Fruit fly (Drosophila melanogaster) whole organism, embryonic: ENCODE results near the gene CG42232.

Experiments used
- ATbp ChIP-seq: fragments of 200-800 bp; sonication (Bioruptor generic); optimal IDR thresholded peaks from 2 replicates; lab custom pipeline; 2017; ENCODE audit warnings: missing biosample characterization, mild to moderate bottlenecking, missing genetic modification characterization, missing genetic modification reagents
- Antp ChIP-seq: fragments of 200-800 bp; sonication (Bioruptor generic); optimal IDR thresholded peaks from 3 replicates; lab custom pipeline; 2016; ENCODE audit warnings: missing biosample characterization, missing genetic modification characterization
- Asciz ChIP-seq: fragments of 200-800 bp; sonication (Bioruptor generic); optimal IDR thresholded peaks from 2 replicates; lab custom pipeline; 2017; ENCODE audit warnings: missing biosample characterization, mild to moderate bottlenecking, missing genetic modification characterization, missing genetic modification reagents
- Blimp-1 ChIP-seq: fragments of 200-800 bp; sonication (Bioruptor generic); optimal IDR thresholded peaks from 3 replicates; lab custom pipeline; 2018; ENCODE audit warnings: missing biosample characterization, missing genetic modification characterization, mild to moderate bottlenecking, moderate library complexity, missing genetic modification reagents
- CG10147 ChIP-seq: fragments of 200-800 bp; sonication (Bioruptor generic); optimal IDR thresholded peaks from 2 replicates; lab custom pipeline; 2019; ENCODE audit warnings: missing biosample characterization, mild to moderate bottlenecking, missing genetic modification characterization, moderate library complexity
- CG10431 ChIP-seq: fragments of 200-800 bp; sonication (Bioruptor generic); optimal IDR thresholded peaks from 3 replicates; lab custom pipeline; 2018; ENCODE audit warnings: missing biosample characterization, mild to moderate bottlenecking, missing genetic modification characterization
- CG11247 ChIP-seq: fragments of 200-800 bp; sonication (Bioruptor generic); IDR thresholded peaks from 2 replicates; pipeline ENCODE4 v1.3.6; 2022; ENCODE audit warnings: missing biosample characterization, missing genetic modification characterization
- CG12071 ChIP-seq: fragments of 200-800 bp; sonication (Bioruptor generic); optimal IDR thresholded peaks from 3 replicates; lab custom pipeline; 2018; ENCODE audit warnings: missing biosample characterization, mild to moderate bottlenecking, missing genetic modification characterization
- CG12659 ChIP-seq: fragments of 200-800 bp; sonication (Bioruptor generic); optimal IDR thresholded peaks from 3 replicates; lab custom pipeline; 2017; ENCODE audit warnings: mild to moderate bottlenecking, missing biosample characterization, missing genetic modification reagents, missing genetic modification characterization
- CG14050 ChIP-seq: fragments of 200-800 bp; sonication (Bioruptor generic); IDR thresholded peaks from 3 replicates; pipeline ENCODE4 v1.3.6; 2022; ENCODE audit warnings: missing biosample characterization, missing genetic modification characterization
- CG1832 ChIP-seq: fragments of 200-800 bp; sonication (Bioruptor generic); optimal IDR thresholded peaks from 2 replicates; lab custom pipeline; 2017; ENCODE audit warnings: missing biosample characterization, mild to moderate bottlenecking, missing genetic modification characterization, inconsistent platforms
- CG18764 ChIP-seq: fragments of 200-800 bp; sonication (Bioruptor generic); optimal IDR thresholded peaks from 3 replicates; lab custom pipeline; 2016; ENCODE audit warnings: missing biosample characterization, missing genetic modification characterization
- CG3065 ChIP-seq: fragments of 200-800 bp; sonication (Bioruptor generic); optimal IDR thresholded peaks from 2 replicates; lab custom pipeline; 2016; ENCODE audit warnings: missing biosample characterization, missing genetic modification characterization
- CG4328 ChIP-seq: fragments of 200-800 bp; sonication (Bioruptor generic); optimal IDR thresholded peaks from 3 replicates; lab custom pipeline; 2017; ENCODE audit warnings: missing biosample characterization, missing genetic modification reagents, missing genetic modification characterization
- CG4820 ChIP-seq: fragments of 200-800 bp; sonication (Bioruptor generic); optimal IDR thresholded peaks from 3 replicates; lab custom pipeline; 2016; ENCODE audit warnings: missing biosample characterization, missing genetic modification characterization
- CG6254 ChIP-seq: fragments of 200-800 bp; sonication (Bioruptor generic); optimal IDR thresholded peaks from 3 replicates; lab custom pipeline; 2017; ENCODE audit warnings: mild to moderate bottlenecking, missing biosample characterization, missing genetic modification reagents, missing genetic modification characterization
- CkIIα-i1 ChIP-seq: fragments of 200-800 bp; sonication (Bioruptor generic); IDR thresholded peaks from 2 replicates; pipeline ENCODE4 v1.3.6; 2022; ENCODE audit warnings: missing biosample characterization, missing genetic modification characterization
- CoRest ChIP-seq: fragments of 200-800 bp; sonication (Bioruptor generic); optimal IDR thresholded peaks from 3 replicates; lab custom pipeline; 2018; ENCODE audit warnings: missing biosample characterization, mild to moderate bottlenecking, missing genetic modification characterization, moderate library complexity
- Drgx ChIP-seq: fragments of 200-800 bp; sonication (Bioruptor generic); IDR thresholded peaks from 2 replicates; pipeline ENCODE4 v1.3.6; 2022; ENCODE audit warnings: missing biosample characterization, missing genetic modification characterization
- E2f1 ChIP-seq: fragments of 200-800 bp; sonication (Bioruptor generic); IDR thresholded peaks from 2 replicates; pipeline ENCODE4 v1.3.6; 2022; ENCODE audit warnings: missing biosample characterization, missing genetic modification characterization
- E2f2 ChIP-seq: fragments of 200-800 bp; sonication (Bioruptor generic); IDR thresholded peaks from 2 replicates; pipeline ENCODE4 v1.3.6; 2022; ENCODE audit warnings: missing biosample characterization, missing genetic modification characterization
- ERR ChIP-seq: fragments of 200-800 bp; sonication (Bioruptor generic); optimal IDR thresholded peaks from 2 replicates; lab custom pipeline; 2016; ENCODE audit warnings: missing biosample characterization, missing genetic modification characterization
- Hr78 ChIP-seq, 2 experiments: fragments of 200-800 bp in 1 of 2; fragments of >200 bp in 1 of 2; sonication (Bioruptor generic) in 1 of 2; optimal IDR thresholded peaks; 2 replicates each; lab custom pipeline; 2017 to 2019; ENCODE audit warnings: missing biosample characterization in 2 of 2, missing genetic modification characterization in 2 of 2, mild to moderate bottlenecking in 1 of 2, moderate library complexity in 1 of 2
- Hsf ChIP-seq: fragments of 200-800 bp; sonication (Bioruptor generic); optimal IDR thresholded peaks from 3 replicates; lab custom pipeline; 2016; ENCODE audit warnings: missing biosample characterization, missing genetic modification characterization
- Meics ChIP-seq: fragments of 200-800 bp; sonication (Bioruptor generic); optimal IDR thresholded peaks from 2 replicates; lab custom pipeline; 2017; ENCODE audit warnings: missing biosample characterization, mild to moderate bottlenecking, missing genetic modification characterization
- Neu2 ChIP-seq: fragments of 200-800 bp; sonication (Bioruptor generic); optimal IDR thresholded peaks from 3 replicates; lab custom pipeline; 2016; ENCODE audit warnings: missing biosample characterization, missing genetic modification characterization, borderline replicate concordance
- Nf-YC ChIP-seq: fragments of 200-800 bp; optimal IDR thresholded peaks from 3 replicates; lab custom pipeline; 2019; ENCODE audit warnings: missing biosample characterization, mild to moderate bottlenecking, missing genetic modification characterization, moderate library complexity
- Stat92E ChIP-seq, 3 experiments: fragments of >200 bp in 2 of 3; fragments of 200-800 bp in 1 of 3; sonication (Bioruptor generic) in 1 of 3; optimal IDR thresholded peaks; 2 replicates each; lab custom pipeline; 2017 to 2019; ENCODE audit warnings: missing biosample characterization in 3 of 3, missing genetic modification characterization in 3 of 3, mild to moderate bottlenecking in 1 of 3, moderate library complexity in 1 of 3
- Taf1 ChIP-seq: fragments of 200-800 bp; sonication (Bioruptor generic); IDR thresholded peaks from 2 replicates; pipeline ENCODE4 v1.3.6; 2022; ENCODE audit warnings: missing biosample characterization, missing genetic modification characterization
- YL-1 ChIP-seq: fragments of 200-800 bp; sonication (Bioruptor generic); optimal IDR thresholded peaks from 3 replicates; lab custom pipeline; 2017; ENCODE audit warnings: missing biosample characterization, mild to moderate bottlenecking, missing genetic modification characterization
- al ChIP-seq: fragments of 200-800 bp; sonication (Bioruptor generic); IDR thresholded peaks from 2 replicates; pipeline ENCODE4 v1.3.6; 2022; ENCODE audit warnings: missing biosample characterization, missing genetic modification characterization
- btn ChIP-seq: fragments of 200-800 bp; sonication (Bioruptor generic); optimal IDR thresholded peaks from 2 replicates; lab custom pipeline; 2016; ENCODE audit warnings: missing biosample characterization, missing genetic modification characterization
- cato ChIP-seq: fragments of 200-800 bp; sonication (Bioruptor generic); optimal IDR thresholded peaks from 2 replicates; lab custom pipeline; 2016; ENCODE audit warnings: missing biosample characterization, missing genetic modification characterization, borderline replicate concordance
- crc ChIP-seq: fragments of 200-800 bp; sonication (Bioruptor generic); optimal IDR thresholded peaks from 2 replicates; lab custom pipeline; 2016; ENCODE audit warnings: missing biosample characterization, missing genetic modification characterization
- kay ChIP-seq: fragments of 200-800 bp; sonication (Bioruptor generic); optimal IDR thresholded peaks from 2 replicates; lab custom pipeline; 2016; ENCODE audit warnings: missing biosample characterization, missing genetic modification characterization
- kni ChIP-seq: fragments of 200-800 bp; sonication (Bioruptor generic); optimal IDR thresholded peaks from 3 replicates; lab custom pipeline; 2017; ENCODE audit warnings: mild to moderate bottlenecking, missing biosample characterization, missing genetic modification reagents, missing genetic modification characterization
- knrl ChIP-seq: fragments of 200-800 bp; sonication (Bioruptor generic); IDR thresholded peaks from 3 replicates; pipeline ENCODE4 v1.3.6; 2022; ENCODE audit warnings: missing biosample characterization, missing genetic modification characterization; ENCODE audit not compliant: partially characterized antibody
- lilli ChIP-seq: fragments of 200-800 bp; sonication (Bioruptor generic); optimal IDR thresholded peaks from 3 replicates; lab custom pipeline; 2016; ENCODE audit warnings: missing biosample characterization, missing genetic modification characterization
- mam ChIP-seq: fragments of 200-800 bp; sonication (Bioruptor generic); optimal IDR thresholded peaks from 3 replicates; lab custom pipeline; 2016; ENCODE audit warnings: missing biosample characterization, missing genetic modification characterization
- onecut ChIP-seq: fragments of 200-800 bp; sonication (Bioruptor generic); IDR thresholded peaks from 2 replicates; pipeline ENCODE4 v1.3.6; 2022; ENCODE audit warnings: missing biosample characterization, missing genetic modification characterization
- peb ChIP-seq: fragments of 200-800 bp; sonication (Bioruptor generic); IDR thresholded peaks from 2 replicates; pipeline ENCODE4 v1.3.6; 2022; ENCODE audit warnings: missing biosample characterization, missing genetic modification characterization
- pfk ChIP-seq: fragments of 200-800 bp; sonication (Bioruptor generic); optimal IDR thresholded peaks from 2 replicates; lab custom pipeline; 2018; ENCODE audit warnings: missing biosample characterization, mild to moderate bottlenecking, missing genetic modification characterization, moderate library complexity
- pros ChIP-seq: fragments of 200-800 bp; sonication (Bioruptor generic); optimal IDR thresholded peaks from 3 replicates; lab custom pipeline; 2019; ENCODE audit warnings: missing biosample characterization, mild to moderate bottlenecking, missing genetic modification characterization, moderate library complexity
- pzg ChIP-seq: fragments of 200-800 bp; sonication (Bioruptor generic); optimal IDR thresholded peaks from 3 replicates; lab custom pipeline; 2018; ENCODE audit warnings: missing biosample characterization, mild to moderate bottlenecking, missing genetic modification characterization, moderate library complexity
- repo ChIP-seq: fragments of 200-800 bp; sonication (Bioruptor generic); optimal IDR thresholded peaks from 2 replicates; lab custom pipeline; 2016; ENCODE audit warnings: missing biosample characterization, missing genetic modification characterization
- sd ChIP-seq: fragments of 200-800 bp; sonication (Bioruptor generic); optimal IDR thresholded peaks from 3 replicates; lab custom pipeline; 2018; ENCODE audit warnings: missing biosample characterization, mild to moderate bottlenecking, missing genetic modification characterization, moderate library complexity
- slou ChIP-seq: fragments of 200-800 bp; sonication (Bioruptor generic); optimal IDR thresholded peaks from 3 replicates; lab custom pipeline; 2016; ENCODE audit warnings: missing biosample characterization, missing genetic modification characterization
- ttk ChIP-seq: fragments of 200-800 bp; sonication (Bioruptor generic); IDR thresholded peaks from 2 replicates; pipeline ENCODE4 v2.1.2; 2022; ENCODE audit warnings: missing biosample characterization, missing genetic modification characterization

The CG42232 gene

dm6 chr3R:16449187-16449973 lies 20.1 kb downstream of the CG42232 start (continued):
- peak; percentile 70 for TF ChIP-seq CG10147
- peak; percentile 86 for TF ChIP-seq CG3065 (GFP tag; lab: Kevin White, UChicago)
- peak; percentile 92 for TF ChIP-seq CG11247 (GFP tag; lab: Robert Waterston, UW)
- peak; percentile 89 for TF ChIP-seq lilli (GFP tag; lab: Kevin White, UChicago)
- TF ChIP-seq knrl = peak; percentile 68; the same call in 2 of the 3 replicates
- peak; percentile 93 for TF ChIP-seq btn (GFP tag; lab: Kevin White, UChicago)
- peak in 1 of 3 experiments; percentile 70 for TF ChIP-seq Stat92E (GFP tag; optimal IDR thresholded peaks at IDR 0.05; lab: Kevin White, UChicago)
- TF ChIP-seq CG4820 (GFP tag; lab: Kevin White, UChicago) = peak; percentile 95
- TF ChIP-seq CG14050 (GFP tag; lab: Robert Waterston, UW) = peak; percentile 87
- peak; percentile 71 for TF ChIP-seq YL-1
- peak; percentile 95 for TF ChIP-seq repo (GFP tag; lab: Kevin White, UChicago)
- TF ChIP-seq Asciz (GFP tag; lab: Kevin White, UChicago) = peak; percentile 94
- TF ChIP-seq CG10431 (GFP tag; lab: Kevin White, UChicago) = peak; percentile 95
- TF ChIP-seq cato (GFP tag; lab: Kevin White, UChicago) = peak; percentile 85
- peak; percentile 70 for TF ChIP-seq Nf-YC (tag; lab: Kevin White, UChicago)
- peak; percentile 88 for TF ChIP-seq CG12659 (GFP tag; lab: Kevin White, UChicago)
- TF ChIP-seq CoRest (tag; lab: Kevin White, UChicago) = peak; percentile 95
- peak; percentile 96 for TF ChIP-seq peb (GFP tag; lab: Robert Waterston, UW)
- peak in 1 of 2 experiments; percentile 85 for TF ChIP-seq Hr78 (GFP tag; optimal IDR thresholded peaks at IDR 0.05; lab: Kevin White, UChicago)
- TF ChIP-seq E2f2 (GFP tag; lab: Robert Waterston, UW) = peak; percentile 52; the same call in 1 of the 2 replicates
- peak; percentile 86 for TF ChIP-seq CG18764
- TF ChIP-seq Drgx (GFP tag; lab: Robert Waterston, UW) = peak; percentile 99
- peak; percentile 43 for TF ChIP-seq slou (GFP tag; lab: Kevin White, UChicago)
- TF ChIP-seq CG6254 (GFP tag; lab: Kevin White, UChicago) = peak; percentile 77
- peak; percentile 96 for TF ChIP-seq ttk (GFP tag; lab: Robert Waterston, UW)
- peak; percentile 76 for TF ChIP-seq Neu2 (GFP tag; lab: Kevin White, UChicago)
- peak; percentile 88 for TF ChIP-seq onecut (GFP tag; lab: Robert Waterston, UW)
- TF ChIP-seq pros (GFP tag; lab: Kevin White, UChicago) = peak; percentile 96
- peak; percentile 62 for TF ChIP-seq sd (tag; lab: Kevin White, UChicago)
- TF ChIP-seq E2f1 (GFP tag; lab: Robert Waterston, UW) = peak; percentile 94
- TF ChIP-seq al (GFP tag; lab: Robert Waterston, UW) = peak; percentile 75
- peak; percentile 53; the same call in 1 of the 2 replicates for TF ChIP-seq CkIIα-i1 (GFP tag; lab: Robert Waterston, UW)
- peak; percentile 87 for TF ChIP-seq kay
- peak; percentile 76 for TF ChIP-seq Meics (GFP tag; lab: Kevin White, UChicago)
- peak; percentile 93 for TF ChIP-seq kni
- peak; percentile 84 for TF ChIP-seq crc (GFP tag; lab: Kevin White, UChicago)
- TF ChIP-seq Antp = peak; percentile 95
- peak; percentile 95 for TF ChIP-seq ATbp (GFP tag; lab: Kevin White, UChicago)
- peak; percentile 87 for TF ChIP-seq CG12071 (GFP tag; lab: Kevin White, UChicago)
- TF ChIP-seq Taf1 = peak; percentile 74
- peak; percentile 90 for TF ChIP-seq mam (GFP tag; lab: Kevin White, UChicago)
- TF ChIP-seq CG1832 (GFP tag; lab: Kevin White, UChicago) = peak; percentile 60
- no peak for TF ChIP-seq pfk (GFP tag; lab: Kevin White, UChicago)
- peak; percentile 83 for TF ChIP-seq ERR (GFP tag; lab: Kevin White, UChicago)
- no peak for TF ChIP-seq pzg (GFP tag; lab: Kevin White, UChicago)
- TF ChIP-seq Hsf (GFP tag; lab: Kevin White, UChicago) = peak; percentile 92
- peak; percentile 96 for TF ChIP-seq Blimp-1 (GFP tag; lab: Kevin White, UChicago)
- TF ChIP-seq CG4328 (GFP tag; lab: Kevin White, UChicago) = peak; percentile 86
